Worm (Caenorhabditis elegans) whole organism, mixed stage, embryonic: ENCODE results near the gene ZK666.12.

Experiments
- ceh-83 ChIP-seq: fragments of 200-800 bp; sonication (Bioruptor generic); optimal IDR thresholded peaks from 2 replicates; lab custom pipeline; 2018; ENCODE audit warnings: mild to moderate bottlenecking, missing genetic modification characterization, missing compliant biosample characterization
- ham-2 ChIP-seq: fragments of 200-800 bp; sonication (Bioruptor generic); optimal IDR thresholded peaks from 2 replicates; lab custom pipeline; 2018; ENCODE audit warnings: mild to moderate bottlenecking, missing genetic modification characterization, missing compliant biosample characterization
- hlh-1 ChIP-seq: fragments of 150-350 bp; optimal IDR thresholded peaks from 2 replicates; lab custom pipeline; 2014; ENCODE audit warnings: missing biosample characterization, missing genetic modification reagents, missing genetic modification characterization
- mab-5 ChIP-seq: fragments of 150-350 bp; optimal IDR thresholded peaks from 2 replicates; lab custom pipeline; 2014; ENCODE audit warnings: missing biosample characterization, missing genetic modification characterization
- mep-1 ChIP-seq: fragments of 150-350 bp; optimal IDR thresholded peaks from 2 replicates; lab custom pipeline; 2017; ENCODE audit warnings: missing biosample characterization, missing genetic modification reagents, missing genetic modification characterization, inconsistent platforms
- nhr-2 ChIP-seq: fragments of 150-350 bp; optimal IDR thresholded peaks from 2 replicates; lab custom pipeline; 2014; ENCODE audit warnings: missing biosample characterization, missing genetic modification characterization
- sem-2 ChIP-seq: fragments of 200-800 bp; sonication (Bioruptor generic); optimal IDR thresholded peaks from 2 replicates; lab custom pipeline; 2018; ENCODE audit warnings: mild to moderate bottlenecking, missing genetic modification characterization, missing compliant biosample characterization
- unc-62 ChIP-seq: fragments of 150-350 bp; optimal IDR thresholded peaks from 2 replicates; lab custom pipeline; 2014; ENCODE audit warnings: missing biosample characterization, missing genetic modification reagents, missing genetic modification characterization

DNA sequence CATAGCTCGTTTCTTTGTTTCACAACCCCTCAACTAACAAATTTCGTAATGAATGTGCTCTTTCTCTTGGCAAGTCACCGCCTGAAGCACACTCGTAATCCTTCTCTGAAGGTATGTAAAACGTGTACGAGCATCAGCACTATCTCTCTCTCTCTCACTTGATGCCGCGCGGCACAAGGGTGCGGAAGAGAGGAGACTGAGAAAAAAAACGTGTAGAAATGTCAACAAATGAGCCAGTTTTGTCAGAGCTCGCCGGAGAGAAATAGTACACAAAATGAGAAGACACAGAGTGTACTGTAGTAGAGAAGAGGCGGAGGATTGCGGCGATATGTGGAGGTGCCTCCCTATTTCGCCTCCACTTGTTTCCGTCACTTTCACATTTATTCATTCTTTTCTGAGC is 14.2 kb downstream of the ZK666.12 start, which contains the start of gene F59B10.3:
- TF ChIP-seq mab-5 (tag; lab: Kevin White, UChicago) (no peak), unc-62 (no peak), ham-2 (GFP tag; lab: Kevin White, UChicago) (no peak), ceh-83 (GFP tag; lab: Kevin White, UChicago) (no peak), hlh-1 (tag; lab: Kevin White, UChicago) (no peak), nhr-2 (no peak), mep-1 (tag; lab: Kevin White, UChicago) (no peak), sem-2 (no peak)
